Worm (Caenorhabditis elegans): ENCODE data around the gene F49F1.15.

The F49F1.15 gene

ce11 chrIV:4093087-4093486, 21.3 kb downstream of the F49F1.15 start (continued):
- TF ChIP-seq egl-27 (tag; optimal IDR thresholded peaks at IDR 0.05) (peak; percentile 4 to 58), efl-3 (GFP tag; optimal IDR thresholded peaks at IDR 0.05) (no peak), unc-62 (GFP tag; optimal IDR thresholded peaks at IDR 0.05) (no peak), hpl-2 (GFP tag; optimal IDR thresholded peaks at IDR 0.05) (no peak), egl-13 (tag; optimal IDR thresholded peaks at IDR 0.05) (peak; percentile 78), ztf-11 (tag; optimal IDR thresholded peaks at IDR 0.05) (peak in 1 of 2 experiments; percentile 45), vab-15 (tag; optimal IDR thresholded peaks at IDR 0.05) (no peak), sox-4 (tag; optimal IDR thresholded peaks at IDR 0.05) (no peak), mef-2 (tag; optimal IDR thresholded peaks at IDR 0.05) (peak; percentile 67), hlh-17 (GFP tag; optimal IDR thresholded peaks at IDR 0.05; ENCODE audit: borderline replicate concordance) (no peak), isw-1 (GFP tag; IDR thresholded peaks at IDR 0.05) (peak; percentile 71), F16B12.6 (tag; optimal IDR thresholded peaks at IDR 0.05) (peak; percentile 46), C16A3.4 (tag; optimal IDR thresholded peaks at IDR 0.05) (peak; percentile 11), lsy-2 (tag; optimal IDR thresholded peaks at IDR 0.05) (peak; percentile 75 to 77), nhr-237 (tag; optimal IDR thresholded peaks at IDR 0.05) (peak; percentile 1), mdl-1 (tag; optimal IDR thresholded peaks at IDR 0.05) (peak in 1 of 2 experiments; percentile 45), nhr-12 (tag; optimal IDR thresholded peaks at IDR 0.05) (no peak), fkh-10 (GFP tag; optimal IDR thresholded peaks at IDR 0.05) (no peak), ceh-82 (tag; optimal IDR thresholded peaks at IDR 0.05) (peak; percentile 39 to 69 (median 67)), snpc-4 (tag; optimal IDR thresholded peaks at IDR 0.05) (peak; percentile 42), fos-1 (tag; optimal IDR thresholded peaks at IDR 0.05) (peak; percentile 71), skn-1 (tag; optimal IDR thresholded peaks at IDR 0.05) (peak; percentile 76), zip-4 (GFP tag; optimal IDR thresholded peaks at IDR 0.05) (no peak), swsn-7 (tag; optimal IDR thresholded peaks at IDR 0.05) (peak; percentile 88), lir-3 (tag; optimal IDR thresholded peaks at IDR 0.05; ENCODE audit: poor library complexity) (no peak), zag-1 (tag; optimal IDR thresholded peaks at IDR 0.05) (no peak), mab-9 (GFP tag; IDR thresholded peaks at IDR 0.05) (peak; percentile 56; the same call in 1 of the 2 replicates), unc-86 (tag; optimal IDR thresholded peaks at IDR 0.05) (peak; percentile 80), fkh-4 (tag; optimal IDR thresholded peaks at IDR 0.05; ENCODE audit: borderline replicate concordance) (no peak), nhr-85 (tag) (peak; percentile 90), dpl-1 (GFP tag; optimal IDR thresholded peaks at IDR 0.05) (peak; percentile 21 to 58 (median 55)), nhr-19 (GFP tag; conservative IDR thresholded peaks at IDR 0.05) (peak; percentile 77), ama-1 (optimal IDR thresholded peaks at IDR 0.05) (no peak), nhr-90 (tag; optimal IDR thresholded peaks at IDR 0.05; ENCODE audit: poor library complexity) (peak; percentile 68), snu-23 (GFP tag; optimal IDR thresholded peaks at IDR 0.05) (peak; percentile 91), nhr-28 (tag; optimal IDR thresholded peaks at IDR 0.05) (no peak), ztf-4 (tag; optimal IDR thresholded peaks at IDR 0.05) (peak; percentile 70), ceh-63 (GFP tag; optimal IDR thresholded peaks at IDR 0.05) (no peak), ceh-90 (tag; optimal IDR thresholded peaks at IDR 0.05) (no peak), lin-13 (GFP tag; optimal IDR thresholded peaks at IDR 0.05) (peak; percentile 32), jun-1 (tag; optimal IDR thresholded peaks at IDR 0.05) (peak; percentile 76), nhr-77 (tag; optimal IDR thresholded peaks at IDR 0.05) (peak; percentile 3), nhr-20 (tag; optimal IDR thresholded peaks at IDR 0.05) (peak; percentile 84), efl-1 (optimal IDR thresholded peaks at IDR 0.05) (peak; percentile 75 to 85), efl-1 (GFP tag; optimal IDR thresholded peaks at IDR 0.05 in 1 of 2) (peak; percentile 35 to 94), pax-3 (tag; optimal IDR thresholded peaks at IDR 0.05) (peak; percentile 53), pag-3 (tag; optimal IDR thresholded peaks at IDR 0.05; ENCODE audit: borderline replicate concordance, insufficient read depth) (no peak), aly-2 (tag; optimal IDR thresholded peaks at IDR 0.05) (peak; percentile 19), ceh-88 (GFP tag; IDR thresholded peaks at IDR 0.05) (peak; percentile 64), rnt-1 (tag; optimal IDR thresholded peaks at IDR 0.05) (peak; percentile 80), Y116A8C.19 (tag; optimal IDR thresholded peaks at IDR 0.05; ENCODE audit: borderline replicate concordance) (no peak), dsc-1 (tag; optimal IDR thresholded peaks at IDR 0.05) (peak; percentile 70), C34B4.2 (tag; optimal IDR thresholded peaks at IDR 0.05) (no peak)
